Fruit fly (Drosophila melanogaster) whole organism: ENCODE results near the gene CG15208.
A peak's percentile ranks its signal among the peaks of the same experiment; 100 is the strongest.

Source experiments
- CG8478 ChIP-seq: fragments of >200 bp; optimal IDR thresholded peaks from 2 replicates; lab custom pipeline; 2018; ENCODE audit warnings: inconsistent platforms
- Dll ChIP-seq: fragments of >200 bp; optimal IDR thresholded peaks from 2 replicates; lab custom pipeline; 2017
- EcR ChIP-seq, 2 experiments: fragments of >200 bp; optimal IDR thresholded peaks; 2 replicates each; lab custom pipeline; 2017; ENCODE audit warnings: missing biosample characterization in 2 of 2, missing genetic modification characterization in 2 of 2, missing genetic modification reagents in 2 of 2
- pan ChIP-seq: fragments of >200 bp; optimal IDR thresholded peaks from 2 replicates; lab custom pipeline; 2017
- psq ChIP-seq: fragments of >200 bp; optimal IDR thresholded peaks from 2 replicates; lab custom pipeline; 2017
- usp ChIP-seq: fragments of >200 bp; optimal IDR thresholded peaks from 2 replicates; lab custom pipeline; 2017; ENCODE audit warnings: missing biosample characterization, missing genetic modification characterization, mixed read lengths

Gene CG15208

DNA sequence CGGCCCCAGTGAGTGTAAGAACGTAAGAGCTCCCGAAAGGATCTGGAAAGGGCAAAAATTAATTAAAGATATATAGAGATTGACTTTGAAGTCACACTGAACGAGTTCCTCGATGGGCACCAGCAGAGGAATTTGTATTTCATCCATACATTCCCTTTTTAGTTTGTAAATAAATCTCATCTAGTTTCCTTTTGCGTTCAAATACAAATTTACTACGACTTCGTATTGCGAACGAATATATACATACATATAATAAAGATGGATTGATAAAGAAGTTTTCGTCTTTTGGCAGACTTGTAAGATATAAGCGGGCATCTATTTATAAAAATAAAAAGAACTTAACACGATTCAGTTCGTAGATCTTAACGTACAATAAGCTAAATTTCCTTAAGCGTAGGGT lies at the start of gene CG15208:
TSS of gene CG15208 (plus strand) at position 301 of the 400 bp plus-strand sequence.
- TF ChIP-seq CG8478 (lab: Kevin White, UChicago) = no peak
- TF ChIP-seq usp = no peak
- TF ChIP-seq EcR (GFP tag; optimal IDR thresholded peaks at IDR 0.05; lab: Kevin White, UChicago) = no peak
- no peak for TF ChIP-seq psq (lab: Kevin White, UChicago)
- no peak for TF ChIP-seq pan (lab: Kevin White, UChicago)
- no peak for TF ChIP-seq Dll

DNA sequence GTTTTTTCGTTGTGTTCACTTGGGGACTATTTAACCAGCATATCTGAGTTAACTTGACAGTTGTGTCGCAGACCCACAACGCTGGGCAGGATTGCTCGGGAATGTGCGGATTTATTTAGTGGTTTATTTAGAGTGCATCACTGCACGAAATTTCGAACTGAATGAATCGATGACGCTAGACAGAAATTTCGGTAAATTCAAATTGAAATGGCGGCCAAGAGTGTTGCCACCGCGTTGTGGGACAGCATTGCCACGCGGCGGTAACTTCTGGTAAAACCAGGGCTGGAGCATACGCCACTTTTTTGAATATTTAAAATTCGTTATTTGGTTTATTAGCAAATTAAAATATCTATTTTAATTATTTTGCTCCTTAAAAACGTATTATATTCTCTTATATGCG lies 45.1 kb upstream of the CG15208 start, which contains the start of gene feo:
TSS of gene feo (minus strand) at position 184 of the 400 bp plus-strand sequence.
- no peak for TF ChIP-seq usp

DNA sequence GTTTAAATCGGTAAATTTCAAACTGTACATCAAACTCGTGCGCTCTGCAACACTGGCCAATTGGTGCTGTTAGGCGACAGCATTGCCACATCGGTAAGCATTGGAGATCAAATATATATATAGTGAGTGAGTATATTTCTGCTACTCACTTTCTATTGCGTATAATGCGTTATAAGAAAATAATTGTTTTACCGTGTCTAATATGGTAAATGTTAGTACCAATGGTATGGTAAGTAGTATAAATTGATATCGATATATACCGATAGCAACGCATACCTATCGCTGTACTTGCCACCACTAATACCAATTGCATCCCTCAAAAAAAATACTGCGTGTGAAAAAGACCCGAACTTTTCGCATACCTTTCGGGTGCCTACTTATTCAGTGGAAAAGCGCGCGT lies 42.4 kb upstream of the CG15208 start, which contains the start of the genes sofe and CG2186:
TSS of gene sofe (minus strand) at position 38 of the 400 bp plus-strand sequence.
TSS of gene CG2186 (plus strand) at position 280 of the 400 bp plus-strand sequence.
- TF ChIP-seq Dll = no peak
- no peak for TF ChIP-seq CG8478 (lab: Kevin White, UChicago)
- TF ChIP-seq psq (lab: Kevin White, UChicago) = no peak
- no peak for TF ChIP-seq pan (lab: Kevin White, UChicago)
- TF ChIP-seq usp = no peak
- TF ChIP-seq EcR (GFP tag; optimal IDR thresholded peaks at IDR 0.05; lab: Kevin White, UChicago) = no peak

dm6 chrX:10857853-10858252 lies 41.9 kb upstream of the CG15208 start:
- peak; percentile 67 for TF ChIP-seq CG8478 (lab: Kevin White, UChicago)
- no peak for TF ChIP-seq Dll

DNA sequence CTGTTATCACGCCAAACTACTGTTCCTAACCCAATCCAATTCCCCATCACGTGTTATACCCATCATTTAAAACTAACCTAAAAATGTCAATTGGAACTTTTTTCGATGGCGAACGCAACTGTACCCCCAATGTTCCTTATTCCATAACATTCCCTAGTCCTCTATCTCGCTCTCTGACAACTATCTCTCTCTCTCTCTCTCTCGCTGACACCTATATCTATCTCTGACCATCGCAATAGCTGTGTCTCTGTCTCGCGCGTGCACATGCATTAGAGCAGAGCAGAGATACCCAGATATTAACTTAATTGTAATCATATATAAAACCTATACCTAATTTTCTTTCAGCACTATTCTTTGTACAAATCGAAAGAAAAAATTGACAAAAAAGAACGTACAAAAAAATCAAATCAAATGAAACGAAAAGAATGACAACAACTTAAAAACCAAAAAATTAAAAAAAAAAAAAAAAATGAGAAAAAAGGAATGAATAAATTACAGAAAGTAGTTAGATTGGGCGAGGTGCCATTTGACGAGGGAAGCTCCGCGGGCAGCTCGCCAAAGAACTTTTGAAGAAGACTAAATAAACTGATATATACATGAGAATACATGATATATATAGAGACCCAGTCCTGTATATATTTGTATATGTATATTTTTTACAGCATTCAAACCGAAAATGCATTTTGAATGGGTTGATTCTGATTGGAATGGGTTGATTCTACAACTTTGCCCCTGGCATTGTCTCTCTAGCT lies 34.0 kb upstream of the CG15208 start:
- no peak for TF ChIP-seq psq (lab: Kevin White, UChicago)
- no peak for TF ChIP-seq EcR (GFP tag; optimal IDR thresholded peaks at IDR 0.05; lab: Kevin White, UChicago)

DNA sequence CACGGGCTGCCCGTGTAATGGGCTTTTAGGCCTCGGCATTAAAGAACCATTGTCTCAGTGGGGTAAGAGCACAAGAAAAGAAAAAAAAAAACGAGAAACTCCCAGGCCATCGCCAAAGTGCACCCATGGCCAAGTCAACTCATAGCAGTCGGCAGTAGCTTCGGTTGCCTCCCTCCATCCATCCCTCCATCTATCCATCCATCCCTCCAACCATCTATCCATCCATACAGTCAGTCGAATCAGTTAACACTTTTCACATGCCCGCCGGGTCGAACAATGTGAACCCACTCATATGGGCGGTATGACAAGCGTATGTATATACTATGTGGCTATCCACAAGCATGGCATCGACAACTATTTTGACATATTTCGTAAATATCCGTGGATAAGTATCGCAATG lies 32.1 kb upstream of the CG15208 start:
- TF ChIP-seq pan (lab: Kevin White, UChicago) = no peak
- no peak for TF ChIP-seq usp
- no peak for TF ChIP-seq CG8478 (lab: Kevin White, UChicago)
- TF ChIP-seq psq (lab: Kevin White, UChicago) = no peak
- no peak for TF ChIP-seq Dll
- TF ChIP-seq EcR (GFP tag; optimal IDR thresholded peaks at IDR 0.05; lab: Kevin White, UChicago) = no peak

dm6 chrX:10869045-10869444 lies 30.7 kb upstream of the CG15208 start, which contains the start of gene CG2157:
Gene CG2157 (plus strand): TSS chrX:10869284.
- TF ChIP-seq pan (lab: Kevin White, UChicago) (no peak), Dll (no peak), EcR (GFP tag; optimal IDR thresholded peaks at IDR 0.05; lab: Kevin White, UChicago) (no peak), CG8478 (lab: Kevin White, UChicago) (no peak), usp (no peak), psq (lab: Kevin White, UChicago) (no peak)

DNA sequence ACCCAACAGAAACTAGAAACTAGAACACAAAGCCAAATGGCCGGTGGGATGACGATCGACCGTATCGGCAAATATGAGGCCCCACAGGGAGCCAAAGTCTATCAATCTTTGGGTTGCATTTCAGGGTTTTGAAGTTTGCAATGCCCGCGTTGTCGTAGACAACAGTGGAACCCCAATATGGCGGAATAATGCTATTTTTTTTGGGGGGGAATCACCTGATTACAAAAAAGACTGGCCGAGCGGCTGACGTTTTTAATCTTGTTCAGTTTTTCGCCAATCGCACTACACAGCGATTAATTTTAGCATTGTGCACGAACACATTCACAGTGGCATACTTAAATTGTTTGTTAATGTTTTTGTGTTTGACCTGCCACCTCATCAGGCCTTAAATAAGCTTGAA lies 23.3 kb upstream of the CG15208 start:
- no peak for TF ChIP-seq Dll
- TF ChIP-seq pan (lab: Kevin White, UChicago) = no peak
- no peak for TF ChIP-seq usp
- no peak for TF ChIP-seq EcR (GFP tag; optimal IDR thresholded peaks at IDR 0.05; lab: Kevin White, UChicago)
- no peak for TF ChIP-seq CG8478 (lab: Kevin White, UChicago)
- TF ChIP-seq psq (lab: Kevin White, UChicago) = no peak

DNA sequence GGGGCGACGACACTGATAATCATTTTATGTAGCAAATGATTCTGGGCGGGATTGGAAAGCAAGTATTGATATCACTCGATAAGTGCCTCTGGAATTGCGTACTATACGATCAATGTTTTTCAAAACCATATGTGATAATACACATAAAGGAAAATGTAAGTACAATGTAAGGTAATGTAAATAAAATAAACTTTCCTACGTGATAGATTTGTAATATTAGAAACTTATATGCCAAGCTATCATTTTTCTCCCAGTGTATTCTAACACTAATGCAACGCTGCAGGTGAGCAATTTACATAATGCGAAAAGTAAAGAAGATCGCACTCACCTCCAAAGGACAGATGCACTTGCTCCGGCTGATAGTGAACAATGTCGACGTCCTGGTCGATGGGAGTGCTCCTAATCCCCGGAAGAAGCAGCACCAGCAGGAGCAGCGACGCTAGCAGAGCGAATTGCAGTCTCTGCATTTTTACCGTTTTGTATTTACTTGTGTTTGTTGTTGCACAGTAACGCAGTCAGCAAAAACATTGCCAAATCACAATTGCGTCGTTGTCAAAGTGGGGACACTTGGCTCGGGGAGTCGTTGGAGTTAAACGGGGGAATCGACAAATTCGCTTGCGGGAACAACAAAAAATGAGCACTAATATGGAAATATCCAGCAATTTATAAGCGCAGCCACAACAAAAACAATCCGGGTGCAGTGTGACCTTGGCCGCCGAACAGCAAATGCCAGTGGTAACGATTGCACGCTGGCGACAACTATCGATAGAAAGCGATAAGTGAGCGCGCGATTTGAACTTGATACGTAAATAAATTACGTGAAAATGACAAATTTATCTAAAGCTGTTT lies 22.5 kb upstream of the CG15208 start, which contains the start of gene CG1637:
TSS of gene CG1637 (minus strand) at position 807 of the 849 bp plus-strand sequence.
- no peak for TF ChIP-seq CG8478 (lab: Kevin White, UChicago)
- TF ChIP-seq psq (lab: Kevin White, UChicago) = no peak
- no peak for TF ChIP-seq usp
- no peak for TF ChIP-seq EcR (GFP tag; optimal IDR thresholded peaks at IDR 0.05; lab: Kevin White, UChicago)
- TF ChIP-seq Dll = no peak
- TF ChIP-seq pan (lab: Kevin White, UChicago) = no peak

- no peak for TF ChIP-seq usp
- no peak for TF ChIP-seq Dll
- no peak for TF ChIP-seq CG8478 (lab: Kevin White, UChicago)
- TF ChIP-seq pan (lab: Kevin White, UChicago) = no peak
- no peak for TF ChIP-seq psq (lab: Kevin White, UChicago)
- TF ChIP-seq EcR (GFP tag; optimal IDR thresholded peaks at IDR 0.05; lab: Kevin White, UChicago) = no peak
Measured at dm6 chrX:10882786-10883185, 17.0 kb upstream of the CG15208 start.

DNA sequence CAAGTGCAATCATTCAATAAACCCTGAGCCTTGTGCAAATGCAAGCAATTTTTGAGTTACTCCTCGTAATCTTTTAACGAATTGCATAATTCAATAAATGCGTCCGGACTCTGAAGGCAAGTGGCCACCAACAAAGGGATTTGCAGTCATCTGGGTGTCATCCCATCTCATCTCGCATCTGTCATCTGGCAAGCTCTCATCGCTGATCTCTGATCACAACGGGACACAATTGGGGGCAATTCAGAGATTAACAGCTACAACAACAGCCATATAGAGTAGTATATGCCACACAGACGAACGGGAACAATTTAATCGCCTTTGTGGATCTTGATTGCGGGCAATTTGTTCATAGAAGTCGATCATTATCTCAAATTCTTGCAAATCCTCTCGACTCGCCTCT lies 16.0 kb upstream of the CG15208 start:
- TF ChIP-seq CG8478 (lab: Kevin White, UChicago) = no peak

DNA sequence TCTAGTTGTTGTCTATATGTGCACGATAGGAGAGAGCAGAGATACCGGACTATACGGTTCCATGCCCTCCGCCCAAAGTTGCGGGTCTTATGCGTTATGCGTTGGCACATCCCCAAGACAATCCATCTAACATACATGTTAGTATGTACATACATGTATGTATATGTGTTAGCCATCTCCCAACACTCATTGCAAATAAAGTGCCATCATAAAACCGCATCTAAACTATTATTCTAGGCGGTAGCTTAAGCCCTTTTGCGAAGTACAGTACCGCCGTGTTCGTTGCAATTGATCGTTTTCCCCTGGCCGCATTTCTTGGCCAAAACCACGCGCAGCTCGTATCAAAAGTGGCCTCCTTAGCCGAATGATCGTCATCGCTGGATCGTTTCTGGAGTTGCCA lies 13.3 kb upstream of the CG15208 start:
- TF ChIP-seq CG8478 (lab: Kevin White, UChicago) (no peak), EcR (GFP tag; optimal IDR thresholded peaks at IDR 0.05; lab: Kevin White, UChicago) (no peak), pan (lab: Kevin White, UChicago) (no peak), Dll (no peak), usp (no peak), psq (lab: Kevin White, UChicago) (no peak)
